Worm (Caenorhabditis elegans) whole organism, L4 larva: Measurements from ENCODE around the gene C05E4.15.

Source experiments
- D1046.2 ChIP-seq: fragments of 200-800 bp; sonication (Bioruptor generic); IDR thresholded peaks from 2 replicates; pipeline ENCODE4 v1.3.6; 2022; ENCODE audit warnings: missing genetic modification characterization, missing compliant biosample characterization
- F10B5.3 ChIP-seq: sonication (generic microtip); optimal IDR thresholded peaks from 2 replicates; lab custom pipeline; 2016; ENCODE audit warnings: mild to moderate bottlenecking, missing genetic modification characterization, missing compliant biosample characterization
- F26F4.8 ChIP-seq: fragments of 200-800 bp; sonication (Bioruptor generic); conservative IDR thresholded peaks from 2 replicates; pipeline ENCODE4 v1.3.6; 2022; ENCODE audit warnings: missing genetic modification characterization, missing compliant biosample characterization
- F37D6.2 ChIP-seq: sonication (generic microtip); optimal IDR thresholded peaks from 2 replicates; lab custom pipeline; 2016; ENCODE audit warnings: mild to moderate bottlenecking, missing genetic modification characterization, missing compliant biosample characterization
- R02D3.7 ChIP-seq: fragments of 150-350 bp; sonication (generic microtip); optimal IDR thresholded peaks from 3 replicates; lab custom pipeline; 2014; ENCODE audit warnings: missing biosample characterization, missing genetic modification characterization
- Y48G9A.11 ChIP-seq: fragments of 200-800 bp; sonication (Bioruptor generic); IDR thresholded peaks from 2 replicates; pipeline ENCODE4 v1.3.6; 2022; ENCODE audit warnings: missing genetic modification reagents, missing genetic modification characterization, missing compliant biosample characterization
- Y5F2A.4 ChIP-seq: fragments of 200-800 bp; sonication (Bioruptor generic); optimal IDR thresholded peaks from 2 replicates; lab custom pipeline; 2018; ENCODE audit warnings: mild to moderate bottlenecking, missing genetic modification characterization, missing compliant biosample characterization
- ZK337.2 ChIP-seq: fragments of 200-800 bp; sonication (Bioruptor generic); IDR thresholded peaks from 2 replicates; pipeline ENCODE4 v1.3.6; 2022; ENCODE audit warnings: missing genetic modification reagents, missing genetic modification characterization, missing compliant biosample characterization
- aha-1 ChIP-seq: fragments of 150-350 bp; peaks from one replicate; lab custom pipeline; 2014; ENCODE audit warnings: missing biosample characterization, missing genetic modification characterization
- attf-4 ChIP-seq: sonication (generic microtip); optimal IDR thresholded peaks from 3 replicates; lab custom pipeline; 2017; ENCODE audit warnings: missing biosample characterization, missing genetic modification characterization
- ceh-28 ChIP-seq: fragments of 150-350 bp; optimal IDR thresholded peaks from 2 replicates; lab custom pipeline; 2014; ENCODE audit warnings: missing biosample characterization, missing genetic modification reagents, missing genetic modification characterization
- ceh-32 ChIP-seq: sonication (generic microtip); optimal IDR thresholded peaks from 2 replicates; lab custom pipeline; 2016; ENCODE audit warnings: mild to moderate bottlenecking, missing genetic modification characterization, missing compliant biosample characterization; ENCODE audit not compliant: poor library complexity
- ceh-44 ChIP-seq: fragments of 200-800 bp; sonication (Bioruptor generic); IDR thresholded peaks from 2 replicates; pipeline ENCODE4 v1.3.6; 2022; ENCODE audit warnings: missing genetic modification reagents, missing genetic modification characterization, missing compliant biosample characterization
- ceh-62 ChIP-seq: sonication (generic microtip); optimal IDR thresholded peaks from 2 replicates; lab custom pipeline; 2017; ENCODE audit warnings: missing biosample characterization, missing genetic modification characterization
- ceh-82 ChIP-seq: sonication (generic microtip); optimal IDR thresholded peaks from 2 replicates; lab custom pipeline; 2017; ENCODE audit warnings: missing biosample characterization, missing genetic modification characterization
- cey-2 ChIP-seq: sonication (generic microtip); optimal IDR thresholded peaks from 3 replicates; lab custom pipeline; 2017; ENCODE audit warnings: missing genetic modification characterization, mild to moderate bottlenecking, missing compliant biosample characterization, antibody characterized with exemption, borderline replicate concordance; ENCODE audit not compliant: insufficient read depth
- daf-19 ChIP-seq: fragments of 200-800 bp; sonication (Bioruptor generic); conservative IDR thresholded peaks from 2 replicates; pipeline ENCODE4 v1.3.6; 2022; ENCODE audit warnings: missing genetic modification characterization, missing compliant biosample characterization
- dmd-8 ChIP-seq: fragments of 200-800 bp; sonication (Bioruptor generic); IDR thresholded peaks from 2 replicates; pipeline ENCODE4 v1.3.6; 2022; ENCODE audit warnings: missing genetic modification characterization, missing compliant biosample characterization
- dmd-9 ChIP-seq: fragments of 200-800 bp; sonication (Bioruptor generic); IDR thresholded peaks from 2 replicates; pipeline ENCODE4 v1.3.6; 2022; ENCODE audit warnings: missing genetic modification reagents, missing genetic modification characterization, missing compliant biosample characterization
- dpl-1 ChIP-seq: fragments of 150-350 bp; optimal IDR thresholded peaks from 2 replicates; lab custom pipeline; 2014; ENCODE audit warnings: missing biosample characterization, missing genetic modification reagents, missing genetic modification characterization
- duxl-1 ChIP-seq: sonication (generic microtip); optimal IDR thresholded peaks from 2 replicates; lab custom pipeline; 2016; ENCODE audit warnings: mild to moderate bottlenecking, missing genetic modification characterization, moderate library complexity, missing compliant biosample characterization; ENCODE audit not compliant: poor library complexity
- dve-1 ChIP-seq: sonication (generic microtip); optimal IDR thresholded peaks from 2 replicates; lab custom pipeline; 2017; ENCODE audit warnings: antibody characterized with exemption, mild to moderate bottlenecking, missing genetic modification characterization, missing compliant biosample characterization; ENCODE audit not compliant: insufficient read depth
- fkh-10 ChIP-seq: fragments of 150-350 bp; optimal IDR thresholded peaks from 2 replicates; lab custom pipeline; 2014; ENCODE audit warnings: missing biosample characterization, missing genetic modification reagents, missing genetic modification characterization
- fos-1 ChIP-seq: fragments of 150-350 bp; optimal IDR thresholded peaks from 2 replicates; lab custom pipeline; 2014; ENCODE audit warnings: missing biosample characterization, missing genetic modification characterization
- gei-8 ChIP-seq: fragments of 200-800 bp; sonication (Bioruptor generic); optimal IDR thresholded peaks from 2 replicates; lab custom pipeline; 2018; ENCODE audit warnings: mild to moderate bottlenecking, missing genetic modification characterization, missing compliant biosample characterization
- lim-7 ChIP-seq: fragments of 200-800 bp; sonication (Bioruptor generic); IDR thresholded peaks from 2 replicates; pipeline ENCODE4 v1.3.6; 2022; ENCODE audit warnings: missing genetic modification characterization, missing compliant biosample characterization
- lin-1 ChIP-seq: fragments of 200-800 bp; sonication (Bioruptor generic); IDR thresholded peaks from 2 replicates; pipeline ENCODE4 v1.3.6; 2022; ENCODE audit warnings: missing genetic modification reagents, missing genetic modification characterization, missing compliant biosample characterization
- lin-38 ChIP-seq: fragments of 200-800 bp; sonication (Bioruptor generic); IDR thresholded peaks from 2 replicates; pipeline ENCODE4 v1.3.6; 2022; ENCODE audit warnings: missing genetic modification reagents, missing genetic modification characterization, missing compliant biosample characterization
- lin-39 ChIP-seq: fragments of 150-350 bp; optimal IDR thresholded peaks from 2 replicates; lab custom pipeline; 2014; ENCODE audit warnings: missing biosample characterization, missing genetic modification reagents, missing genetic modification characterization
- lir-3 ChIP-seq: sonication (generic microtip); optimal IDR thresholded peaks from 2 replicates; lab custom pipeline; 2016; ENCODE audit warnings: mild to moderate bottlenecking, missing genetic modification characterization, missing compliant biosample characterization
- madf-9 ChIP-seq: fragments of 200-800 bp; sonication (Bioruptor generic); conservative IDR thresholded peaks from 2 replicates; pipeline ENCODE4 v1.3.6; 2022; ENCODE audit warnings: missing genetic modification reagents, missing genetic modification characterization, missing compliant biosample characterization
- mdl-1 ChIP-seq, 2 experiments: fragments of 150-350 bp in 1 of 2; sonication (generic microtip) in 1 of 2; optimal IDR thresholded peaks; 2 replicates each; lab custom pipeline; 2014 to 2017; ENCODE audit warnings: missing biosample characterization in 2 of 2, missing genetic modification characterization in 2 of 2
- mep-1 ChIP-seq: fragments of 150-350 bp; sonication (generic microtip); optimal IDR thresholded peaks from 3 replicates; lab custom pipeline; 2014; ENCODE audit warnings: missing biosample characterization, missing genetic modification characterization
- mxl-3 ChIP-seq: fragments of 200-800 bp; sonication (Bioruptor generic); optimal IDR thresholded peaks from 2 replicates; lab custom pipeline; 2018; ENCODE audit warnings: mild to moderate bottlenecking, missing genetic modification characterization, missing compliant biosample characterization
- nhr-10 ChIP-seq: fragments of 150-350 bp; optimal IDR thresholded peaks from 2 replicates; lab custom pipeline; 2014; ENCODE audit warnings: missing biosample characterization, missing genetic modification characterization
- nhr-102 ChIP-seq: sonication (generic microtip); optimal IDR thresholded peaks from 2 replicates; lab custom pipeline; 2016; ENCODE audit warnings: mild to moderate bottlenecking, missing genetic modification characterization, moderate library complexity, missing compliant biosample characterization
- nhr-237 ChIP-seq: sonication (generic microtip); optimal IDR thresholded peaks from 2 replicates; lab custom pipeline; 2017; ENCODE audit warnings: missing biosample characterization, missing genetic modification characterization
- nhr-28 ChIP-seq: fragments of 150-350 bp; optimal IDR thresholded peaks from 2 replicates; lab custom pipeline; 2014; ENCODE audit warnings: missing biosample characterization, missing genetic modification characterization
- nhr-41 ChIP-seq: fragments of 200-800 bp; sonication (Bioruptor generic); IDR thresholded peaks from 2 replicates; pipeline ENCODE4 v1.3.6; 2022; ENCODE audit warnings: missing genetic modification reagents, missing genetic modification characterization, missing compliant biosample characterization
- nhr-42 ChIP-seq: fragments of 200-800 bp; sonication (Bioruptor generic); IDR thresholded peaks from 2 replicates; pipeline ENCODE4 v1.3.6; 2022; ENCODE audit warnings: missing genetic modification characterization, missing compliant biosample characterization
- nhr-48 ChIP-seq: sonication (generic microtip); optimal IDR thresholded peaks from 2 replicates; lab custom pipeline; 2016; ENCODE audit warnings: mild to moderate bottlenecking, missing genetic modification characterization, missing compliant biosample characterization
- nhr-6 ChIP-seq: fragments of 150-350 bp; optimal IDR thresholded peaks from 2 replicates; lab custom pipeline; 2014; ENCODE audit warnings: missing biosample characterization, missing genetic modification characterization
- sdz-12 ChIP-seq: fragments of 200-800 bp; sonication (Bioruptor generic); optimal IDR thresholded peaks from 2 replicates; lab custom pipeline; 2018; ENCODE audit warnings: mild to moderate bottlenecking, missing genetic modification characterization, missing compliant biosample characterization
- spr-1 ChIP-seq: sonication (generic microtip); optimal IDR thresholded peaks from 2 replicates; lab custom pipeline; 2016; ENCODE audit warnings: mild to moderate bottlenecking, missing genetic modification characterization, missing compliant biosample characterization
- spr-3 ChIP-seq: fragments of 200-800 bp; sonication (Bioruptor generic); optimal IDR thresholded peaks from 2 replicates; lab custom pipeline; 2018; ENCODE audit warnings: mild to moderate bottlenecking, missing genetic modification characterization, missing compliant biosample characterization
- tra-1 ChIP-seq: fragments of 200-800 bp; sonication (Bioruptor generic); IDR thresholded peaks from 2 replicates; pipeline ENCODE4 v1.3.6; 2022; ENCODE audit warnings: missing genetic modification reagents, missing genetic modification characterization, missing compliant biosample characterization
- unc-62 ChIP-seq, 3 experiments: fragments of 150-350 bp in 1 of 3; sonication (generic microtip); optimal IDR thresholded peaks in 2 of 3; peaks in 1 of 3; 1 replicate in 1 of 3; 2 replicates in 2 of 3; lab custom pipeline; 2014 to 2017; ENCODE audit warnings: missing biosample characterization in 3 of 3, missing genetic modification characterization in 3 of 3, missing genetic modification reagents in 3 of 3, missing genotype in 1 of 3
- vab-7 ChIP-seq: fragments of 200-800 bp; sonication (Bioruptor generic); IDR thresholded peaks from 2 replicates; pipeline ENCODE4 v1.3.6; 2022; ENCODE audit warnings: missing genetic modification reagents, missing genetic modification characterization, missing compliant biosample characterization
- zfp-2 ChIP-seq: sonication (generic microtip); optimal IDR thresholded peaks from 2 replicates; lab custom pipeline; 2016; ENCODE audit warnings: mild to moderate bottlenecking, missing genetic modification characterization, missing compliant biosample characterization
- zfp-3 ChIP-seq: fragments of 200-800 bp; sonication (Bioruptor generic); conservative IDR thresholded peaks from 2 replicates; pipeline ENCODE4 v1.3.6; 2022; ENCODE audit warnings: missing genetic modification reagents, missing genetic modification characterization, missing compliant biosample characterization
- ztf-11 ChIP-seq: fragments of 150-350 bp; optimal IDR thresholded peaks from 2 replicates; lab custom pipeline; 2014; ENCODE audit warnings: missing biosample characterization, missing genetic modification characterization

Gene C05E4.15

ce11 chrV:723895-724352 is 37.2 kb downstream of the C05E4.15 start, which contains the start of gene fbxb-72 (continued):
- TF ChIP-seq dve-1 (tag; lab: Kevin White, UChicago), result peak; percentile 90
- no peak; the same call in 1 of the 2 replicates for TF ChIP-seq tra-1 (GFP tag; lab: Robert Waterston, UW)
- TF ChIP-seq duxl-1, result peak; percentile 75
- TF ChIP-seq vab-7 (GFP tag; lab: Robert Waterston, UW), result no peak
- TF ChIP-seq F37D6.2 (tag; lab: Kevin White, UChicago), result no peak
- no peak for TF ChIP-seq lir-3 (tag; lab: Kevin White, UChicago)
- no peak for TF ChIP-seq nhr-237 (tag; lab: Kevin White, UChicago)
- no peak for TF ChIP-seq ZK337.2 (GFP tag; lab: Robert Waterston, UW)
- TF ChIP-seq daf-19 (GFP tag; lab: Robert Waterston, UW), result no peak
- TF ChIP-seq nhr-41, result 0 out of 2 replicates have a peak, but pooled peaks have one; percentile 7
- TF ChIP-seq ceh-62 (tag; lab: Kevin White, UChicago), result no peak
- no peak for TF ChIP-seq madf-9 (GFP tag; lab: Robert Waterston, UW)
- TF ChIP-seq attf-4 (tag; lab: Kevin White, UChicago), result no peak
- TF ChIP-seq ztf-11 (tag; lab: Kevin White, UChicago), result no peak
- TF ChIP-seq lin-1, result no peak; the same call in 1 of the 2 replicates
- TF ChIP-seq fkh-10 (GFP tag; lab: Kevin White, UChicago), result no peak
- TF ChIP-seq lin-39 (tag; lab: Kevin White, UChicago), result no peak
- TF ChIP-seq F10B5.3, result no peak
- peak; percentile 97 for TF ChIP-seq zfp-3
- TF ChIP-seq nhr-102 (tag; lab: Kevin White, UChicago), result peak; percentile 95
- no peak for TF ChIP-seq ceh-32 (tag; lab: Kevin White, UChicago)
- peak; percentile 33 for TF ChIP-seq Y5F2A.4 (GFP tag; lab: Kevin White, UChicago)
- TF ChIP-seq lim-7 (GFP tag; lab: Robert Waterston, UW), result 0 out of 2 replicates have a peak, but pooled peaks have one; percentile 19
- peak in 1 of 2 experiments; percentile 80 for TF ChIP-seq unc-62 (GFP tag; optimal IDR thresholded peaks at IDR 0.05 in 1 of 2; lab: Kevin White, UChicago)
- TF ChIP-seq unc-62 (tag; optimal IDR thresholded peaks at IDR 0.05; lab: Kevin White, UChicago), result no peak
- TF ChIP-seq ceh-28 (tag; lab: Kevin White, UChicago), result no peak
- peak; percentile 92 for TF ChIP-seq spr-1 (tag; lab: Kevin White, UChicago)
- no peak for TF ChIP-seq dmd-8 (GFP tag; lab: Robert Waterston, UW)
- peak; percentile 42 for TF ChIP-seq mxl-3
- 0 out of 2 replicates have a peak, but pooled peaks have one; percentile 14 for TF ChIP-seq Y48G9A.11 (GFP tag; lab: Robert Waterston, UW)
- TF ChIP-seq mdl-1 (tag; optimal IDR thresholded peaks at IDR 0.05; lab: Kevin White, UChicago), result no peak
- TF ChIP-seq D1046.2 (GFP tag; lab: Robert Waterston, UW), result no peak
- TF ChIP-seq dmd-9, result no peak; the same call in 1 of the 2 replicates
- peak; percentile 93 for TF ChIP-seq nhr-6
- TF ChIP-seq ceh-82 (tag; lab: Kevin White, UChicago), result no peak
- TF ChIP-seq sdz-12 (GFP tag; lab: Kevin White, UChicago), result no peak
- no peak for TF ChIP-seq ceh-44 (GFP tag; lab: Robert Waterston, UW)
- peak; percentile 96 for TF ChIP-seq nhr-10 (tag; lab: Kevin White, UChicago)
- no peak for TF ChIP-seq fos-1 (tag; lab: Kevin White, UChicago)
- no peak for TF ChIP-seq F26F4.8 (GFP tag; lab: Robert Waterston, UW)
- TF ChIP-seq gei-8 (GFP tag; lab: Kevin White, UChicago), result peak; percentile 13
- TF ChIP-seq nhr-28 (tag; lab: Kevin White, UChicago), result peak; percentile 45
- TF ChIP-seq nhr-48, result peak; percentile 68
- peak; percentile 31 for TF ChIP-seq dpl-1 (GFP tag; lab: Kevin White, UChicago)
- TF ChIP-seq R02D3.7, result no peak
- TF ChIP-seq nhr-42, result peak; percentile 89
- no peak for TF ChIP-seq zfp-2
- no peak for TF ChIP-seq cey-2 (tag; lab: Kevin White, UChicago)
- peak; percentile 96 for TF ChIP-seq mep-1 (tag; lab: Kevin White, UChicago)
- peak; percentile 95 for TF ChIP-seq aha-1 (tag; lab: Kevin White, UChicago)
- TF ChIP-seq spr-3, result peak; percentile 22
- peak; percentile 58 for TF ChIP-seq lin-38 (GFP tag; lab: Robert Waterston, UW)
